Worm (Caenorhabditis elegans) whole organism, L3 larva: ENCODE measurements around the gene C05A9.2.

Source experiments
- R02D3.7 ChIP-seq: fragments of 150-350 bp; optimal IDR thresholded peaks from 2 replicates; lab custom pipeline; 2014; ENCODE audit warnings: missing biosample characterization, missing genetic modification characterization
- ZK546.5 ChIP-seq: sonication (generic microtip); optimal IDR thresholded peaks from 2 replicates; lab custom pipeline; 2017; ENCODE audit warnings: missing biosample characterization, missing genetic modification characterization
- aly-2 ChIP-seq: fragments of 150-350 bp; optimal IDR thresholded peaks from 2 replicates; lab custom pipeline; 2014; ENCODE audit warnings: missing biosample characterization, missing genetic modification characterization
- ama-1 ChIP-seq: fragments of 150-350 bp; optimal IDR thresholded peaks from 2 replicates; lab custom pipeline; 2018
- ceh-16 ChIP-seq: sonication (generic microtip); optimal IDR thresholded peaks from 2 replicates; lab custom pipeline; 2017; ENCODE audit warnings: missing biosample characterization, missing genetic modification characterization
- ceh-28 ChIP-seq: fragments of 150-350 bp; optimal IDR thresholded peaks from 2 replicates; lab custom pipeline; 2014; ENCODE audit warnings: missing biosample characterization, missing genetic modification reagents, missing genetic modification characterization
- ceh-82 ChIP-seq: fragments of 150-350 bp; optimal IDR thresholded peaks from 2 replicates; lab custom pipeline; 2014; ENCODE audit warnings: missing biosample characterization, missing genetic modification characterization
- ceh-9 ChIP-seq: sonication (generic microtip); optimal IDR thresholded peaks from 2 replicates; lab custom pipeline; 2018; ENCODE audit warnings: missing biosample characterization, missing genetic modification characterization
- egl-5 ChIP-seq: fragments of 150-350 bp; optimal IDR thresholded peaks from 2 replicates; lab custom pipeline; 2017; ENCODE audit warnings: missing biosample characterization, missing genetic modification reagents, missing genetic modification characterization, inconsistent platforms
- elt-1 ChIP-seq: fragments of 150-350 bp; optimal IDR thresholded peaks from 2 replicates; lab custom pipeline; 2014; ENCODE audit warnings: missing biosample characterization, missing genetic modification characterization
- elt-2 ChIP-seq: sonication (generic microtip); optimal IDR thresholded peaks from 2 replicates; lab custom pipeline; 2016; ENCODE audit warnings: missing genetic modification reagents, mild to moderate bottlenecking, missing genetic modification characterization, missing compliant biosample characterization
- elt-3 ChIP-seq, 3 experiments: fragments of 150-350 bp in 1 of 3; sonication (generic microtip) in 2 of 3; optimal IDR thresholded peaks; 2 replicates in 2 of 3; 4 replicates in 1 of 3; lab custom pipeline; 2014 to 2017; ENCODE audit warnings: missing biosample characterization in 3 of 3, missing genetic modification characterization in 3 of 3
- eor-1 ChIP-seq, 2 experiments: fragments of 150-350 bp; optimal IDR thresholded peaks; 2 replicates each; lab custom pipeline; 2014 to 2018; ENCODE audit warnings: missing biosample characterization in 2 of 2, missing genetic modification characterization in 2 of 2
- fkh-10 ChIP-seq: sonication (generic microtip); optimal IDR thresholded peaks from 2 replicates; lab custom pipeline; 2017; ENCODE audit warnings: missing biosample characterization, missing genetic modification reagents, missing genetic modification characterization
- fkh-2 ChIP-seq: fragments of 150-350 bp; optimal IDR thresholded peaks from 2 replicates; lab custom pipeline; 2014; ENCODE audit warnings: missing biosample characterization, missing genetic modification reagents, missing genetic modification characterization
- fos-1 ChIP-seq: fragments of 150-350 bp; optimal IDR thresholded peaks from 2 replicates; lab custom pipeline; 2014; ENCODE audit warnings: missing biosample characterization, missing genetic modification characterization
- jun-1 ChIP-seq: fragments of 150-350 bp; optimal IDR thresholded peaks from 2 replicates; lab custom pipeline; 2014; ENCODE audit warnings: missing biosample characterization, missing genetic modification reagents, missing genetic modification characterization
- lin-15B ChIP-seq: fragments of 150-350 bp; optimal IDR thresholded peaks from 2 replicates; lab custom pipeline; 2014; ENCODE audit warnings: missing biosample characterization, missing genetic modification characterization
- lin-39 ChIP-seq: fragments of 150-350 bp; optimal IDR thresholded peaks from 2 replicates; lab custom pipeline; 2018; ENCODE audit warnings: missing biosample characterization, missing genetic modification reagents, missing genetic modification characterization
- lsy-12 ChIP-seq: sonication (generic microtip); optimal IDR thresholded peaks from 2 replicates; lab custom pipeline; 2016; ENCODE audit warnings: mild to moderate bottlenecking, missing genetic modification characterization, missing compliant biosample characterization
- nfya-1 ChIP-seq: sonication (generic microtip); optimal IDR thresholded peaks from 2 replicates; lab custom pipeline; 2017; ENCODE audit warnings: missing genetic modification characterization, mild to moderate bottlenecking, missing compliant biosample characterization, antibody characterized with exemption, moderate library complexity; ENCODE audit not compliant: insufficient read depth
- nhr-12 ChIP-seq: fragments of 150-350 bp; optimal IDR thresholded peaks from 2 replicates; lab custom pipeline; 2014; ENCODE audit warnings: missing biosample characterization, missing genetic modification characterization
- nhr-237 ChIP-seq: fragments of 150-350 bp; optimal IDR thresholded peaks from 2 replicates; lab custom pipeline; 2014; ENCODE audit warnings: missing biosample characterization, missing genetic modification characterization
- nhr-25 ChIP-seq: sonication (generic microtip); optimal IDR thresholded peaks from 2 replicates; lab custom pipeline; 2017; ENCODE audit warnings: missing biosample characterization, missing genetic modification characterization
- nhr-43 ChIP-seq: sonication (generic microtip); optimal IDR thresholded peaks from 2 replicates; lab custom pipeline; 2016; ENCODE audit warnings: mild to moderate bottlenecking, missing genetic modification characterization, missing compliant biosample characterization; ENCODE audit not compliant: poor library complexity, severe bottlenecking
- nhr-67 ChIP-seq: fragments of 150-350 bp; optimal IDR thresholded peaks from 2 replicates; lab custom pipeline; 2014; ENCODE audit warnings: missing biosample characterization, missing genetic modification characterization
- nhr-77 ChIP-seq: fragments of 150-350 bp; optimal IDR thresholded peaks from 2 replicates; lab custom pipeline; 2014; ENCODE audit warnings: missing biosample characterization, missing genetic modification characterization
- pha-4 ChIP-seq: fragments of 150-350 bp; optimal IDR thresholded peaks from 2 replicates; lab custom pipeline; 2014; ENCODE audit warnings: missing biosample characterization, missing genetic modification reagents, missing genetic modification characterization
- pqm-1 ChIP-seq: fragments of 150-350 bp; optimal IDR thresholded peaks from 2 replicates; lab custom pipeline; 2017; ENCODE audit warnings: missing biosample characterization, missing genetic modification characterization, inconsistent platforms
- sea-2 ChIP-seq: fragments of 150-350 bp; sonication (generic microtip); optimal IDR thresholded peaks from 4 replicates; lab custom pipeline; 2014; ENCODE audit warnings: missing biosample characterization, missing genetic modification reagents, missing genetic modification characterization
- skn-1 ChIP-seq: fragments of 150-350 bp; optimal IDR thresholded peaks from 2 replicates; lab custom pipeline; 2014; ENCODE audit warnings: missing biosample characterization, missing genetic modification characterization
- tbx-2 ChIP-seq: sonication (generic microtip); optimal IDR thresholded peaks from 2 replicates; lab custom pipeline; 2016; ENCODE audit warnings: mild to moderate bottlenecking, missing genetic modification characterization, missing compliant biosample characterization
- unc-62 ChIP-seq: fragments of 150-350 bp; sonication (generic microtip); optimal IDR thresholded peaks from 4 replicates; lab custom pipeline; 2014; ENCODE audit warnings: missing biosample characterization, missing genetic modification reagents, missing genetic modification characterization
- zag-1 ChIP-seq: fragments of 150-350 bp; optimal IDR thresholded peaks from 2 replicates; lab custom pipeline; 2014; ENCODE audit warnings: missing biosample characterization, missing genetic modification characterization
- ztf-11 ChIP-seq: fragments of 150-350 bp; optimal IDR thresholded peaks from 2 replicates; lab custom pipeline; 2014; ENCODE audit warnings: missing biosample characterization, missing genetic modification characterization
- ztf-4 ChIP-seq: fragments of 150-350 bp; optimal IDR thresholded peaks from 2 replicates; lab custom pipeline; 2014; ENCODE audit warnings: missing biosample characterization, missing genetic modification characterization

Gene C05A9.2

ce11 chrX:10861673-10862072 is 17.2 kb upstream of the C05A9.2 start:
- TF ChIP-seq nhr-77: no peak
- TF ChIP-seq ama-1 (lab: Kevin White, UChicago): no peak
- no peak for TF ChIP-seq aly-2 (tag; lab: Kevin White, UChicago)
- TF ChIP-seq ztf-11 (tag; lab: Kevin White, UChicago): no peak
- no peak for TF ChIP-seq nhr-43 (tag; lab: Kevin White, UChicago)
- TF ChIP-seq tbx-2: no peak
- no peak for TF ChIP-seq elt-3 (tag; optimal IDR thresholded peaks at IDR 0.05; lab: Kevin White, UChicago)
- no peak for TF ChIP-seq nhr-12 (tag; lab: Kevin White, UChicago)
- TF ChIP-seq ceh-16: no peak
- no peak for TF ChIP-seq R02D3.7 (tag; lab: Kevin White, UChicago)
- TF ChIP-seq ceh-28 (tag; lab: Kevin White, UChicago): no peak
- TF ChIP-seq zag-1 (tag; lab: Kevin White, UChicago): no peak
- TF ChIP-seq unc-62 (GFP tag; lab: Kevin White, UChicago): no peak
- no peak for TF ChIP-seq ceh-82
- no peak for TF ChIP-seq ceh-9 (tag; lab: Kevin White, UChicago)
- TF ChIP-seq sea-2 (GFP tag; lab: Kevin White, UChicago): no peak

- TF ChIP-seq ceh-82 (no peak), elt-3 (tag; optimal IDR thresholded peaks at IDR 0.05; lab: Kevin White, UChicago) (no peak), lsy-12 (tag; lab: Kevin White, UChicago) (no peak), ztf-11 (tag; lab: Kevin White, UChicago) (no peak), egl-5 (tag; lab: Kevin White, UChicago) (no peak), nhr-67 (tag; lab: Kevin White, UChicago) (no peak), ztf-4 (tag; lab: Kevin White, UChicago) (no peak), fos-1 (tag; lab: Kevin White, UChicago) (no peak), jun-1 (tag; lab: Kevin White, UChicago) (no peak), ZK546.5 (tag; lab: Kevin White, UChicago) (no peak), elt-2 (no peak), elt-1 (tag; lab: Kevin White, UChicago) (no peak), sea-2 (GFP tag; lab: Kevin White, UChicago) (no peak)
- TF ChIP-seq, all 47 proteins: peak for 0
Measured at ce11 chrX:10859622-10860021, 15.1 kb upstream of the C05A9.2 start.

- TF ChIP-seq tbx-2 (no peak), jun-1 (tag; lab: Kevin White, UChicago) (no peak), egl-5 (tag; lab: Kevin White, UChicago) (no peak), nhr-25 (tag; lab: Kevin White, UChicago) (no peak), fkh-2 (tag; lab: Kevin White, UChicago) (no peak), lin-15B (tag; lab: Kevin White, UChicago) (no peak), eor-1 (tag; optimal IDR thresholded peaks at IDR 0.05; lab: Kevin White, UChicago) (no peak), elt-1 (tag; lab: Kevin White, UChicago) (no peak), ztf-4 (tag; lab: Kevin White, UChicago) (no peak), elt-3 (tag; optimal IDR thresholded peaks at IDR 0.05; lab: Kevin White, UChicago) (no peak), lsy-12 (tag; lab: Kevin White, UChicago) (no peak), nhr-237 (tag; lab: Kevin White, UChicago) (no peak), skn-1 (tag; lab: Kevin White, UChicago) (no peak), fos-1 (tag; lab: Kevin White, UChicago) (no peak), unc-62 (GFP tag; lab: Kevin White, UChicago) (no peak), fkh-10 (no peak), pha-4 (tag; lab: Kevin White, UChicago) (no peak), ceh-16 (no peak)
- TF ChIP-seq, all 47 proteins: peak for 0
Measured at ce11 chrX:10859211-10859610, 14.7 kb upstream of the C05A9.2 start, which contains the start of gene pgp-5. Gene pgp-5 (minus strand): TSS chrX:10859297.

ce11 chrX:10853271-10853670 is 8.8 kb upstream of the C05A9.2 start:
- TF ChIP-seq egl-5 (tag; lab: Kevin White, UChicago) (peak; percentile 69), elt-1 (tag; lab: Kevin White, UChicago) (no peak), pqm-1 (tag; lab: Kevin White, UChicago) (no peak), nfya-1 (tag; lab: Kevin White, UChicago) (peak; percentile 83), lin-15B (tag; lab: Kevin White, UChicago) (no peak), lin-39 (peak; percentile 48)
